Worm (Caenorhabditis elegans): ENCODE results near the gene C17E7.12.

C17E7.12 gene

DNA sequence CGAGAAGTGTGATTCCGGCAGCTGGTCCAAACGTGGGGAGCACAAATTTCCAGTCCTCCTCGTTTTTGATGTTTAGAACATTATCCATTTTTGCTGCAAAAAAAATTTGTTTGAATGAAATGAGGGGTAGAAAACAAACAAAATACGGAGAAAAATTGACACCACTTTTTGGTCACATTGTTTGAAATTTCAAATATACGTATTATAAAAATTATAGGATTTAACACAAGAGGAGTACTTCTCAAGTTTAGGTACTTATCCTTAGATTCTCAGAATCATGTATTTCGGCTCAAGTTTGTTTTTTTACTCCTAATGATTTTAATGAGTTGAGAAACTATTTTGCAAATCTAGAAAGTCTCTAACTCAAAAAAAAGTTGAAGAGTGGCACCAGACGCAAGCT, at the start of gene C17E7.12:
TSS of gene C17E7.12 (minus strand) at position 101 of the 400 bp plus-strand sequence.
- no peak for TF ChIP-seq unc-62 (GFP tag; optimal IDR thresholded peaks at IDR 0.05)

- no peak for TF ChIP-seq unc-62 (GFP tag; optimal IDR thresholded peaks at IDR 0.05)
Measured at ce11 chrV:3938789-3939188, 47.0 kb upstream of the C17E7.12 start, which contains the start of gene cyp-35B1. cyp-35B1 (plus strand) TSS chrV:3939032.

DNA sequence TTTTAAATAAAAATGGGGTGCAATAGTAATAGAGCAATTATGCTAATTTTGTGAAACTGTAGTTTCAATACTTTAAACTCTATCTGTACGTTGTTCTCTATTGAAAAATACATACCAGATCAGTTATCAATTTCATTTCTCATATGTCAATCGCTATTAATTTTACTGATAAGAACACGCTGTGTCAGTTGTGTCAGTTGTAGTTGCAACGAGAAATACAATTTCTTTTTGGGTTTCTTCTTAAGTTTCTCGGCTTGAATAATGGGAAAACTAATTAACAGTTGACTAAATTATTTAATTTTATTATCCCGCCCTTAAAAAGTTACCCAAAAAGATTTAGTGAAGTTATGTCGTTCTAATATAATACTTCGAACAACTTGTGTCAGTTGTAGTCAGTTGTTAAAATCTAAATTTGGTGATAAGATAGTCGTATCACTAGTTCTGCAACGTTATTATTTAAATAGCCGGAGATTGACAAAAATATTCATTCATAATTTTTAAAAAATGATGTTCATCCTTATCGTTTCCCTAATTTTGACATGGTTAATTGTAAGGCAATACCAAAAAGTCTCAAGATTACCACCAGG, 44.2 kb upstream of the C17E7.12 start, which contains the start of gene cyp-35A5:
TSS of gene cyp-35A5 (plus strand) at position 435 of the 587 bp plus-strand sequence.
- TF ChIP-seq unc-62 (GFP tag; optimal IDR thresholded peaks at IDR 0.05), result no peak

DNA sequence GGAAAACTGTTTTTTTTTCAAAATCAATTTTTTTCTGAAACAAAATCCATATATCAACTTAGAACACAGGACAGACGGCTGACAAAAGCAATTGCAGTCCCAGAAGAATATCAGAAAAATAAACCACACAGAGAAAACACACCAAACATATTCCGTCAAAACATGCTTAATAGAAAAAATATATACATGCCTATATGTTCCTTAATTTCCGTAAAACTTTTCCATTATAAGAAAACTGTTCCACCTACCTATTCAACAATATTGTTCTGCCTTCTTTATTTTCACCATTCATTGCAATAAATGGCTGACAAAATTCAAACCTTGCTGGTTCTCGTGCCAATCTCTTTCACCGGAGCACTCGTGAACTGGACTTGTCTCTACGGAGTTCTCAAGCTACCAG, 39.5 kb upstream of the C17E7.12 start, which contains the start of gene srx-63:
TSS of gene srx-63 (plus strand) at position 301 of the 400 bp plus-strand sequence.
- no peak for TF ChIP-seq unc-62 (GFP tag; optimal IDR thresholded peaks at IDR 0.05)

- TF ChIP-seq unc-62 (GFP tag; optimal IDR thresholded peaks at IDR 0.05), result no peak
Measured at ce11 chrV:3929099-3929498, 37.3 kb upstream of the C17E7.12 start, which contains the start of gene srx-64. srx-64 (plus strand) TSS chrV:3929399.

DNA sequence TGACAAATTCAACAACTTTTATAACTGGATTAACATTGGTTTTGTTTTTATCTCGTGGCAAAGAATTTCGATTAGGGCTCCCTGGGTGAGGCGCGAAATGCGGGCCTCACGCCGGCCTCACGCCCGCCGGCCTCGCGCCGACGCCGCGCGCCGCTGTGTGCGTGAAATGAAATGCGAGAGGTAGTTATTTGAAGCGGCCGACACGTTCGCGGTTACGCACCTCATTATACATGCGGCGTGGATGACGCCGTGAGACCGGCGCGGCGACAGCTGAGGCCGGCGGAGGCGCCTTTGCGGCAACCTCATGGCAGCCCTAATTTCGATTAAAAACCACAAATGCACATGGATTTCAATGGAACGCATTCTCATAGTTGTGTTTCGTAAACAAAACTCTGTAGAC, 35.7 kb upstream of the C17E7.12 start:
- TF ChIP-seq unc-62 (GFP tag; optimal IDR thresholded peaks at IDR 0.05), result no peak

DNA sequence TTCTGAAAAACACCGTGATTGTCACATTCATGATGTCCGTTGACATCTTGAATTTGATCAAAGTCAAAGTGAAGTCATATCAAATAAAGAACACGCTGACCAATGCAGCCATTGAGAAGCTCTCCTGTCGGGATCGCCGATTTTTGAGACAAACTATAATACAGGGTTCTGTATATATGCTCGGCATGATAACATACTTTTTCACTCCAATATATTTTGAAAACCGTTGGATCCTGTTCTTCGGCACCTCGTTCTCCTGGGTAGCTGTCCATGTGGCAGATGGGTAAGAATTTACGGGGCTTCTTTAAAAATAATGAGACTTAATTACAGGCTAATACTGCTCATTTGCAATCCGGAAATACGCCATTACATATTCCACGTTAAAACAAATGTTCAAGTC, 30.7 kb upstream of the C17E7.12 start:
- TF ChIP-seq unc-62 (GFP tag; optimal IDR thresholded peaks at IDR 0.05), result no peak

DNA sequence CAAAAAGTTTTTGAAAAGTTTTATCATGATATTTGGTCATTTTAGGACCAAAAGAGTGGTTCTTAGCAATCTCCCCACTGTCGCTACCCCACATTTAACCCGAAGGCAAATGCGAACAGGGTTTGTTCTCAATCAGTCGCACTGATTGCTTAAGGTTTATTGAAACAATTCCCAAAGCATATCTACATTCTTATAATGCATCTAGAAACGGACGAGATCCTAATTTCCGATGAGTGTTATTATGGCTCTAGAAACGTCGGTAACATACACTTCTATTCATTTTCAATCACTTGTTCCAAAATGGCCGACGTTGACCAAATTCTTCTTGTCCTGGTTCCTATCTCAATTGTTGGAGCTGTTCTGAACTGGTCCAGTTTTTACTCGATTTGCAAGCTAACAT, 29.8 kb upstream of the C17E7.12 start, which contains the start of gene srx-65:
TSS of gene srx-65 (plus strand) at position 301 of the 400 bp plus-strand sequence.
- no peak for TF ChIP-seq unc-62 (GFP tag; optimal IDR thresholded peaks at IDR 0.05)

- no peak for TF ChIP-seq unc-62 (GFP tag; optimal IDR thresholded peaks at IDR 0.05)
Measured at ce11 chrV:3919289-3919688, 27.5 kb upstream of the C17E7.12 start, which contains the start of gene srx-66. srx-66 (plus strand) TSS chrV:3919589.

DNA sequence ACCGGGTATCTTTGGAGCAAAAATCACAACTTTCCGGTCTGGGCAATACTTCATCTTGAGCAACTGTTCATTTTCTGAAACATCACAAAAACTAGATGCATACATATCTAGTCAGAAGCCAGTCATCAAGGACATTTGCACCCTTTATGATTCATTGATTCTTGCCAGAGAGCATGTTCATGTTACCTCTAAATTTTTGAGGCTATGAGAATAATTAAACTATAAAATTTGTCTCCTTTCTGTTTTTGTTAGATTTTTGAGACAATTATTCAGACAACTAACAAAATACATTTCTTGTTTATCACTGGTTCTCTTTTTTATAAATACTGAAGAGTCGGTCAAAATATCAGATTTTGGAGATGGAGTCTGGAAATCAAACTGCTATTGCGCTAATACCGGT, 24.7 kb upstream of the C17E7.12 start, which contains the start of gene srx-67:
TSS of gene srx-67 (plus strand) at position 301 of the 400 bp plus-strand sequence.
- no peak for TF ChIP-seq unc-62 (GFP tag; optimal IDR thresholded peaks at IDR 0.05)

DNA sequence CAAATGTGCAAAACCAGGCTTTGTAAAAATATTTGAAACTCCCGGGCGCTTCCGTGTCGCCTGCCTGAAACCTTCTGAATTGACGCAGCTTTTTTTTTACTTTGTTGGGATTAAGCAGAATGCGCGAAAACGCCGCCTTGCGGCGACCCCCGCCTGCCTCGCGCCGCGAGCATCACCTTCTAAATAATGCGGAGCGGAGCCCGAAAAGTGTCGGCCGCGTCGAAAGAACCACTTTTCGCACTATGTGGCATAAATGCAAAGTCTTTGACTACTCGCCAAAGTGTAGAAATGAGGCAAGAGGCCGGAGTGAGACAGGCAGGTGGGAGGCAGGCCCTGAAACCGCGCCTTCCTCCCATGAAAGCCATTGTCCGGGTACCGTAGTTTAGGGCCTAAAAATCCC, 21.3 kb upstream of the C17E7.12 start:
- TF ChIP-seq unc-62 (GFP tag; optimal IDR thresholded peaks at IDR 0.05), result no peak

ce11 chrV:3912472-3912871, 20.7 kb upstream of the C17E7.12 start, which contains the start of gene srx-68:
srx-68 (plus strand) TSS chrV:3912772.
- no peak for TF ChIP-seq unc-62 (GFP tag; optimal IDR thresholded peaks at IDR 0.05)

ce11 chrV:3905841-3906240, 14.0 kb upstream of the C17E7.12 start, which contains the start of gene nhr-156:
nhr-156 (plus strand) TSS chrV:3906106.
- TF ChIP-seq unc-62 (GFP tag; optimal IDR thresholded peaks at IDR 0.05), result no peak

- TF ChIP-seq unc-62 (GFP tag; optimal IDR thresholded peaks at IDR 0.05), result no peak
Measured at ce11 chrV:3903424-3903823, 11.6 kb upstream of the C17E7.12 start.

ce11 chrV:3902458-3903157, 10.8 kb upstream of the C17E7.12 start, which contains the start of the genes str-229 and srh-190:
str-229 (minus strand) TSS chrV:3902558.
srh-190 (plus strand) TSS chrV:3903107.
- no peak for TF ChIP-seq unc-62 (GFP tag; optimal IDR thresholded peaks at IDR 0.05)

- TF ChIP-seq unc-62 (GFP tag; optimal IDR thresholded peaks at IDR 0.05), result no peak
Measured at ce11 chrV:3900102-3900501, 8.3 kb upstream of the C17E7.12 start, which contains the start of gene irld-22. irld-22 (minus strand) TSS chrV:3900202.

All from whole organism, dauer.